Worm (Caenorhabditis elegans) whole organism, L4 larva: ENCODE data around the gene gcp-2.2.

Experiments used
- F10B5.3 ChIP-seq: sonication (generic microtip); optimal IDR thresholded peaks from 2 replicates; lab custom pipeline; 2016; ENCODE audit warnings: mild to moderate bottlenecking, missing genetic modification characterization, missing compliant biosample characterization
- F37D6.2 ChIP-seq: sonication (generic microtip); optimal IDR thresholded peaks from 2 replicates; lab custom pipeline; 2016; ENCODE audit warnings: mild to moderate bottlenecking, missing genetic modification characterization, missing compliant biosample characterization
- T26A8.4 ChIP-seq: fragments of 200-800 bp; sonication (Bioruptor generic); IDR thresholded peaks from 2 replicates; pipeline ENCODE4 v1.3.6; 2022; ENCODE audit warnings: missing genetic modification characterization, missing compliant biosample characterization
- Y105C5A.15 ChIP-seq: fragments of 200-800 bp; sonication (Bioruptor generic); IDR thresholded peaks from 2 replicates; pipeline ENCODE4 v1.3.6; 2022; ENCODE audit warnings: missing genetic modification characterization, missing compliant biosample characterization
- Y5F2A.4 ChIP-seq: fragments of 200-800 bp; sonication (Bioruptor generic); optimal IDR thresholded peaks from 2 replicates; lab custom pipeline; 2018; ENCODE audit warnings: mild to moderate bottlenecking, missing genetic modification characterization, missing compliant biosample characterization
- Y75B8A.6 ChIP-seq: fragments of 200-800 bp; sonication (Bioruptor generic); IDR thresholded peaks from 2 replicates; pipeline ENCODE4 v1.3.6; 2022; ENCODE audit warnings: missing genetic modification reagents, missing genetic modification characterization, missing compliant biosample characterization
- aha-1 ChIP-seq: fragments of 150-350 bp; peaks from one replicate; lab custom pipeline; 2014; ENCODE audit warnings: missing biosample characterization, missing genetic modification characterization
- ceh-20 ChIP-seq: fragments of 200-800 bp; sonication (Bioruptor generic); IDR thresholded peaks from 2 replicates; pipeline ENCODE4 v1.3.6; 2022; ENCODE audit warnings: missing genetic modification reagents, missing genetic modification characterization, missing compliant biosample characterization
- ces-1 ChIP-seq: fragments of 150-350 bp; sonication (generic microtip); optimal IDR thresholded peaks from 4 replicates; lab custom pipeline; 2014; ENCODE audit warnings: missing biosample characterization, missing genetic modification reagents, missing genetic modification characterization
- ctbp-1 ChIP-seq: fragments of 200-800 bp; sonication (Bioruptor generic); IDR thresholded peaks from 2 replicates; pipeline ENCODE4 v1.3.6; 2022; ENCODE audit warnings: missing genetic modification reagents, missing genetic modification characterization, missing compliant biosample characterization
- daf-12 ChIP-seq: fragments of 150-350 bp; optimal IDR thresholded peaks from 2 replicates; lab custom pipeline; 2014; ENCODE audit warnings: missing biosample characterization, missing genetic modification reagents, missing genetic modification characterization
- daf-16 ChIP-seq, 3 experiments: sonication (generic microtip); optimal IDR thresholded peaks; 2 replicates each; lab custom pipeline; 2016 to 2017; ENCODE audit warnings: missing genetic modification characterization in 3 of 3, missing genetic modification reagents in 3 of 3, mild to moderate bottlenecking in 2 of 3, missing compliant biosample characterization in 2 of 3, missing biosample characterization in 1 of 3, moderate library complexity in 1 of 3
- dmd-6 ChIP-seq: fragments of 200-800 bp; sonication (Bioruptor generic); IDR thresholded peaks from 2 replicates; pipeline ENCODE4 v1.3.6; 2022; ENCODE audit warnings: missing genetic modification reagents, missing genetic modification characterization, missing compliant biosample characterization
- dve-1 ChIP-seq: sonication (generic microtip); optimal IDR thresholded peaks from 2 replicates; lab custom pipeline; 2017; ENCODE audit warnings: antibody characterized with exemption, mild to moderate bottlenecking, missing genetic modification characterization, missing compliant biosample characterization; ENCODE audit not compliant: insufficient read depth
- fkh-10 ChIP-seq: fragments of 150-350 bp; optimal IDR thresholded peaks from 2 replicates; lab custom pipeline; 2014; ENCODE audit warnings: missing biosample characterization, missing genetic modification reagents, missing genetic modification characterization
- hlh-11 ChIP-seq: fragments of 200-800 bp; sonication (Bioruptor generic); optimal IDR thresholded peaks from 2 replicates; lab custom pipeline; 2018; ENCODE audit warnings: mild to moderate bottlenecking, missing genetic modification characterization, missing compliant biosample characterization
- hlh-30 ChIP-seq: sonication (generic microtip); optimal IDR thresholded peaks from 2 replicates; lab custom pipeline; 2017; ENCODE audit warnings: antibody characterized with exemption, mild to moderate bottlenecking, missing genetic modification characterization, missing compliant biosample characterization; ENCODE audit not compliant: insufficient read depth
- lin-15B ChIP-seq: fragments of 150-350 bp; sonication (generic microtip); optimal IDR thresholded peaks from 3 replicates; lab custom pipeline; 2014; ENCODE audit warnings: missing biosample characterization, missing genetic modification characterization
- lin-39 ChIP-seq: fragments of 150-350 bp; optimal IDR thresholded peaks from 2 replicates; lab custom pipeline; 2014; ENCODE audit warnings: missing biosample characterization, missing genetic modification reagents, missing genetic modification characterization
- lsy-2 ChIP-seq, 2 experiments: fragments of 150-350 bp in 1 of 2; sonication (generic microtip) in 1 of 2; optimal IDR thresholded peaks; 2 replicates each; lab custom pipeline; 2014 to 2017; ENCODE audit warnings: missing biosample characterization in 2 of 2, missing genetic modification characterization in 2 of 2
- mdt-29 ChIP-seq: fragments of 200-800 bp; sonication (Bioruptor generic); IDR thresholded peaks from 2 replicates; pipeline ENCODE4 v1.3.6; 2022; ENCODE audit warnings: missing genetic modification reagents, missing genetic modification characterization, missing compliant biosample characterization
- mes-2 ChIP-seq: sonication (generic microtip); optimal IDR thresholded peaks from 2 replicates; lab custom pipeline; 2016; ENCODE audit warnings: missing genotype, mild to moderate bottlenecking, missing genetic modification characterization, missing compliant biosample characterization; ENCODE audit not compliant: poor library complexity, severe bottlenecking
- mxl-2 ChIP-seq: fragments of 200-800 bp; sonication (Bioruptor generic); conservative IDR thresholded peaks from 2 replicates; pipeline ENCODE4 v1.3.6; 2022; ENCODE audit warnings: missing genetic modification reagents, missing genetic modification characterization, missing compliant biosample characterization
- nhr-11 ChIP-seq: fragments of 150-350 bp; optimal IDR thresholded peaks from 2 replicates; lab custom pipeline; 2014; ENCODE audit warnings: missing biosample characterization, missing genetic modification characterization
- nhr-28 ChIP-seq: fragments of 150-350 bp; optimal IDR thresholded peaks from 2 replicates; lab custom pipeline; 2014; ENCODE audit warnings: missing biosample characterization, missing genetic modification characterization
- nhr-41 ChIP-seq: fragments of 200-800 bp; sonication (Bioruptor generic); IDR thresholded peaks from 2 replicates; pipeline ENCODE4 v1.3.6; 2022; ENCODE audit warnings: missing genetic modification reagents, missing genetic modification characterization, missing compliant biosample characterization
- nhr-48 ChIP-seq: sonication (generic microtip); optimal IDR thresholded peaks from 2 replicates; lab custom pipeline; 2016; ENCODE audit warnings: mild to moderate bottlenecking, missing genetic modification characterization, missing compliant biosample characterization
- pqm-1 ChIP-seq: sonication (generic microtip); optimal IDR thresholded peaks from 2 replicates; lab custom pipeline; 2017; ENCODE audit warnings: missing biosample characterization, missing genetic modification characterization
- skn-1 ChIP-seq: fragments of 150-350 bp; optimal IDR thresholded peaks from 2 replicates; lab custom pipeline; 2014; ENCODE audit warnings: missing biosample characterization, missing genetic modification characterization
- tag-97 ChIP-seq: fragments of 200-800 bp; sonication (Bioruptor generic); IDR thresholded peaks from 2 replicates; pipeline ENCODE4 v1.3.6; 2022; ENCODE audit warnings: missing genetic modification characterization, missing compliant biosample characterization
- tra-1 ChIP-seq: fragments of 200-800 bp; sonication (Bioruptor generic); IDR thresholded peaks from 2 replicates; pipeline ENCODE4 v1.3.6; 2022; ENCODE audit warnings: missing genetic modification reagents, missing genetic modification characterization, missing compliant biosample characterization
- unc-62 ChIP-seq, 3 experiments: fragments of 150-350 bp in 1 of 3; sonication (generic microtip); optimal IDR thresholded peaks in 2 of 3; peaks in 1 of 3; 1 replicate in 1 of 3; 2 replicates in 2 of 3; lab custom pipeline; 2014 to 2017; ENCODE audit warnings: missing biosample characterization in 3 of 3, missing genetic modification characterization in 3 of 3, missing genetic modification reagents in 3 of 3, missing genotype in 1 of 3
- zfp-2 ChIP-seq: sonication (generic microtip); optimal IDR thresholded peaks from 2 replicates; lab custom pipeline; 2016; ENCODE audit warnings: mild to moderate bottlenecking, missing genetic modification characterization, missing compliant biosample characterization
- zip-11 ChIP-seq: fragments of 200-800 bp; sonication (Bioruptor generic); IDR thresholded peaks from 2 replicates; pipeline ENCODE4 v1.3.6; 2022; ENCODE audit warnings: missing genetic modification characterization, missing compliant biosample characterization

The gcp-2.2 gene

DNA sequence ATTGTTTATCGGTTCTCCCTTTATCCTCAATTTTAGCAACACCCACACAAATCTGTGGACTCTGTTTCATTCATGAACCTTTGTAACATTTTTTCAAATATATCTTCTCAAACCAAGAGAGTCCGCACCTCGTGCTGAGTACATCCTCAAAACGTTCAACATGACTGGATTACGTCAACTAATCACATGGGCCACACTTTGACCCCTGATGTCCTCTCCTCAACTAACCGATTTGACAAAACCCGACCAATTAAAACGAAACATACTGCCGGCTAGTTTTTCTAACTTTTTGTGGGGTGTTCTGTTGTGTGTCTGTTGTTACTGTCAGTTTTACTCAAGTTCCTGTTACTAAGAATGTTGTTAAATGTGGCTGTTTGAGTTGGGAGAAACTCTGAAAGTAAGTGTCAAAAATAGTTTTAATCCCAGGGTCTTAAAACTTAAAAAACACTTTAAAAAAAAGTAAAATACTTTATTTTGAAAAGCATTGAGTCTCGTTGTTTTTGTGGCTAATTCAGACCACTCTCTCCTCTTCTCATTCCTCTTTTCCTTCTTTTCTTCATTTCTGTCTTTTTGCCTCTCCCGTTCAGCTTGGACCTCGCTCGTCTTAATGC, 18.1 kb downstream of the gcp-2.2 start:
- TF ChIP-seq zfp-2 (tag; lab: Kevin White, UChicago) (no peak), hlh-11 (no peak), skn-1 (tag; lab: Kevin White, UChicago) (no peak), tra-1 (GFP tag; lab: Robert Waterston, UW) (no peak), hlh-30 (tag; lab: Kevin White, UChicago) (peak; percentile 61), ceh-20 (GFP tag; lab: Robert Waterston, UW) (no peak), Y105C5A.15 (GFP tag; lab: Robert Waterston, UW) (no peak), T26A8.4 (GFP tag; lab: Robert Waterston, UW) (no peak), mxl-2 (no peak), nhr-11 (tag; lab: Kevin White, UChicago) (peak; percentile 31), tag-97 (GFP tag; lab: Robert Waterston, UW) (0 out of 2 replicates have a peak, but pooled peaks have one; percentile 50), unc-62 (GFP tag; optimal IDR thresholded peaks at IDR 0.05 in 1 of 2; lab: Kevin White, UChicago) (peak in 1 of 2 experiments; percentile 92), unc-62 (tag; optimal IDR thresholded peaks at IDR 0.05; lab: Kevin White, UChicago) (no peak), nhr-48 (tag; lab: Kevin White, UChicago) (no peak)

DNA sequence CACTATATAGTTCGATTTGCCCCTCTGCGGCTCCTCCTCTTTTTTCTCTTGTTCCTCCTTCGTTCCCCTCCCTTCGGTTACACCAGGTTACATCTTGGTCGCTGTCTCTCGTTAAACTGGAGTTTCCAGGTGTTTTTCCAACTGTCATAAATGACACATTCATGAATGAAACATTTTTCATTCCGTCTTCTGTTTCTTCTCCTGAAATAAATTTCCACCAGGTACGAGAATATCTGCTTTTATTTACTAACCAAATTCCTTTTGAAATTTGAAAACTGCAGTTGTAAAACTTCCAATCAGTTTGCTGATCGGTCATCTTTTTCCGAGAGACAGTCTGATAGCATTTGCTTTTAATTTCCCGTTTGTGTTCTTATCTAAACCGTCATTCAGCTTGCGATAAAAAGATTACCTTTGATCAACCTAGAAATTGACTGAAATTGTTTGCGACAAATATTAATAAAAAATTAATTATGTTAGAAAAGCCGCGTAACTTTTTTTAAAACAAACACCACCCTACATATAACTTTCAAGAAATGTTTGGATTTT, 18.8 kb downstream of the gcp-2.2 start, which contains the start of gene C35C5.10:
Gene C35C5.10 (plus strand): TSS at position 51 of the 546 bp plus-strand sequence.
- TF ChIP-seq aha-1 (tag; lab: Kevin White, UChicago): peak; percentile 22
- no peak for TF ChIP-seq lin-39 (tag; lab: Kevin White, UChicago)
- TF ChIP-seq pqm-1: peak; percentile 60
- TF ChIP-seq dve-1: peak; percentile 27
- peak; percentile 47 for TF ChIP-seq nhr-28 (tag; lab: Kevin White, UChicago)
- peak; percentile 68 for TF ChIP-seq dmd-6
- TF ChIP-seq hlh-11: peak; percentile 43
- TF ChIP-seq daf-16 (GFP tag; optimal IDR thresholded peaks at IDR 0.05; lab: Kevin White, UChicago): no peak
- peak; percentile 62 for TF ChIP-seq daf-16 (tag; optimal IDR thresholded peaks at IDR 0.05; lab: Kevin White, UChicago)
- no peak for TF ChIP-seq Y75B8A.6

DNA sequence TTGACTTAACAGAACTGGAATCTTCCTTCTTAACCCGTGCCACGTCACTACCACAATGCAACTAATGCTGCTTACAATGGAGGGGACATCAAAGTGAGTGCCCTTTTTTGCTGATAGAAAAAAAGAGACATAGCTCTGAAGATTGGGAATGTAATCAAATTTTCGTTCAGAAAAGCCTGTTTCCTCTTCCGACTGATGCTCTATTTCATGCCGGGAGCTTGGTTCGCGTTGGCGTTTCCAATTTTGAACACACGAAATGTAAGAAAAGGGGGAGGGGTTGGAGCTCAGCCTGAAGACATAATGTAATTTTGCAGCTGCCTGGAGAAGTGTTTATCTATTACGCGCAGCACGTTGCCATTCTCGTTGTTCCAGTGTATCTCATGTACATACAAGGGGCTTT, 20.6 kb downstream of the gcp-2.2 start:
- TF ChIP-seq tag-97 (GFP tag; lab: Robert Waterston, UW) (0 out of 2 replicates have a peak, but pooled peaks have one; percentile 55), mdt-29 (GFP tag; lab: Robert Waterston, UW) (no peak), hlh-30 (tag; lab: Kevin White, UChicago) (no peak), zip-11 (no peak), ctbp-1 (GFP tag; lab: Robert Waterston, UW) (peak; percentile 50; the same call in 1 of the 2 replicates), Y5F2A.4 (GFP tag; lab: Kevin White, UChicago) (no peak), nhr-41 (GFP tag; lab: Robert Waterston, UW) (no peak), nhr-28 (tag; lab: Kevin White, UChicago) (no peak), lin-15B (tag; lab: Kevin White, UChicago) (no peak), F37D6.2 (peak; percentile 19), F10B5.3 (tag; lab: Kevin White, UChicago) (no peak), mes-2 (tag; lab: Kevin White, UChicago) (peak; percentile 1), fkh-10 (GFP tag; lab: Kevin White, UChicago) (peak; percentile 83), T26A8.4 (GFP tag; lab: Robert Waterston, UW) (0 out of 2 replicates have a peak, but pooled peaks have one; percentile 31), ces-1 (GFP tag; lab: Kevin White, UChicago) (peak; percentile 93), daf-12 (no peak), lsy-2 (tag; optimal IDR thresholded peaks at IDR 0.05; lab: Kevin White, UChicago) (peak in 1 of 2 experiments; percentile 48)
